Worm (Caenorhabditis elegans) whole organism, mixed stage, embryonic: ENCODE results near the gene sdz-26.

Experiments used
- blmp-1 ChIP-seq: fragments of 150-350 bp; optimal IDR thresholded peaks from 2 replicates; lab custom pipeline; 2014; ENCODE audit warnings: missing biosample characterization, missing genetic modification characterization
- ceh-83 ChIP-seq: fragments of 200-800 bp; sonication (Bioruptor generic); optimal IDR thresholded peaks from 2 replicates; lab custom pipeline; 2018; ENCODE audit warnings: mild to moderate bottlenecking, missing genetic modification characterization, missing compliant biosample characterization
- mep-1 ChIP-seq: fragments of 150-350 bp; optimal IDR thresholded peaks from 2 replicates; lab custom pipeline; 2017; ENCODE audit warnings: missing biosample characterization, missing genetic modification reagents, missing genetic modification characterization, inconsistent platforms
- nhr-12 ChIP-seq: fragments of 150-350 bp; optimal IDR thresholded peaks from 2 replicates; lab custom pipeline; 2014; ENCODE audit warnings: missing biosample characterization, missing genetic modification characterization

DNA sequence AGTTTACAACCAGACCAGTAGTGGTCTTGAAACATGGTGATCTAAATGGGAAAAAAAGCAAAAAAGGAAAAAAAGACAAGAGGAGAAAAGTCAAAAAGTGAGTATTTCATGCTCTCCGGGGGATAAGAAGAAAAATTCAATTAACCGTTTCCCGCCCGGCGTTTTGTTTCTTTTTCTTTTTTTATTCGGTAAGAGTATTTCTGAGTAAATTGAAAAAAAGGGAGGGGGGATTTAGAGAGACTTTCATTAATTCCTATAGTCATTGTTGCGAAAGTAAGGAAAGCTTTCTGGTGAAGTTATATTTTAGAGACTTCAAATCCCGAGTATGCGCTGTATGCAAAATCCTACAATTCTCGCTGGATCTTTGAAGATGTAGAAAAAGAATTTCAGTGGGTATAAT is 46.2 kb downstream of the sdz-26 start:
- TF ChIP-seq nhr-12 (tag; lab: Kevin White, UChicago) (no peak), blmp-1 (tag; lab: Kevin White, UChicago) (no peak), ceh-83 (GFP tag; lab: Kevin White, UChicago) (no peak), mep-1 (tag; lab: Kevin White, UChicago) (no peak)
